Worm (Caenorhabditis elegans): ENCODE measurements around the gene rpl-5.

rpl-5 gene

ce11 chrII:8569038-8569977 is at the start of gene rpl-5, which contains the start of gene col-38 (continued):
- TF ChIP-seq zip-11 (GFP tag; IDR thresholded peaks at IDR 0.05) (no peak), nhr-48 (tag; optimal IDR thresholded peaks at IDR 0.05) (peak; percentile 55), lin-15B (tag; optimal IDR thresholded peaks at IDR 0.05) (no peak), dpl-1 (GFP tag; optimal IDR thresholded peaks at IDR 0.05) (peak; percentile 96), madf-5 (GFP tag; IDR thresholded peaks at IDR 0.05) (no peak), Y105C5A.15 (GFP tag; IDR thresholded peaks at IDR 0.05) (no peak), nhr-237 (tag; optimal IDR thresholded peaks at IDR 0.05) (no peak), spr-1 (tag; optimal IDR thresholded peaks at IDR 0.05) (peak; percentile 47), dmd-9 (GFP tag; IDR thresholded peaks at IDR 0.05) (no peak), daf-16 (GFP tag; optimal IDR thresholded peaks at IDR 0.05) (no peak), daf-16 (tag; optimal IDR thresholded peaks at IDR 0.05) (peak; percentile 79), dmd-6 (GFP tag; IDR thresholded peaks at IDR 0.05) (peak; percentile 60), F10B5.3 (tag; optimal IDR thresholded peaks at IDR 0.05) (no peak), tra-1 (GFP tag; IDR thresholded peaks at IDR 0.05) (no peak), egl-43 (GFP tag; IDR thresholded peaks at IDR 0.05) (no peak), lin-38 (GFP tag; IDR thresholded peaks at IDR 0.05) (peak; percentile 91), Y5F2A.4 (GFP tag; optimal IDR thresholded peaks at IDR 0.05) (no peak), lim-7 (GFP tag; IDR thresholded peaks at IDR 0.05) (no peak), T26A8.4 (GFP tag; IDR thresholded peaks at IDR 0.05) (peak; percentile 69), duxl-1 (tag; optimal IDR thresholded peaks at IDR 0.05; ENCODE audit: poor library complexity) (peak; percentile 53), R02D3.7 (tag; optimal IDR thresholded peaks at IDR 0.05) (no peak), set-16 (GFP tag; IDR thresholded peaks at IDR 0.05) (no peak), nhr-10 (tag; optimal IDR thresholded peaks at IDR 0.05) (no peak), dve-1 (tag; optimal IDR thresholded peaks at IDR 0.05; ENCODE audit: insufficient read depth) (peak; percentile 90), mdl-1 (tag; optimal IDR thresholded peaks at IDR 0.05) (peak in 1 of 2 experiments; percentile 19), ctbp-1 (GFP tag; IDR thresholded peaks at IDR 0.05) (no peak), mep-1 (tag; optimal IDR thresholded peaks at IDR 0.05) (peak; percentile 92), ZK546.5 (tag; optimal IDR thresholded peaks at IDR 0.05) (peak; percentile 26 to 93), aha-1 (tag) (peak; percentile 97), zfp-2 (tag; optimal IDR thresholded peaks at IDR 0.05) (peak; percentile 87), hif-1 (tag; optimal IDR thresholded peaks at IDR 0.05) (peak in 1 of 2 experiments; percentile 78), hmg-1.1 (GFP tag; IDR thresholded peaks at IDR 0.05) (peak; percentile 79), madf-9 (GFP tag; conservative IDR thresholded peaks at IDR 0.05) (no peak), skn-1 (tag; optimal IDR thresholded peaks at IDR 0.05) (no peak), zip-2 (tag; optimal IDR thresholded peaks at IDR 0.05) (peak; percentile 7), unc-62 (GFP tag; optimal IDR thresholded peaks at IDR 0.05 in 1 of 2) (peak in 1 of 2 experiments; percentile 96), unc-62 (tag; optimal IDR thresholded peaks at IDR 0.05) (no peak), lsy-2 (tag; optimal IDR thresholded peaks at IDR 0.05) (peak; percentile 89 to 98), unc-130 (GFP tag; optimal IDR thresholded peaks at IDR 0.05) (peak; percentile 17), ceh-82 (tag; optimal IDR thresholded peaks at IDR 0.05) (no peak), nhr-11 (tag; optimal IDR thresholded peaks at IDR 0.05) (peak; percentile 87), nhr-102 (tag; optimal IDR thresholded peaks at IDR 0.05) (peak; percentile 66), nhr-6 (tag; optimal IDR thresholded peaks at IDR 0.05) (peak; percentile 88), nhr-76 (tag; optimal IDR thresholded peaks at IDR 0.05) (no peak), ceh-28 (tag; optimal IDR thresholded peaks at IDR 0.05) (no peak), nhr-42 (GFP tag; IDR thresholded peaks at IDR 0.05) (peak; percentile 23; the same call in 1 of the 2 replicates), nhr-28 (tag; optimal IDR thresholded peaks at IDR 0.05) (peak; percentile 85), ceh-32 (tag; optimal IDR thresholded peaks at IDR 0.05; ENCODE audit: poor library complexity) (no peak)
